Worm (Caenorhabditis elegans) whole organism, L1 larva: ENCODE results near the gene F13H8.11.

Experiments
- C04F5.9 ChIP-seq: sonication (generic microtip); optimal IDR thresholded peaks from 2 replicates; lab custom pipeline; 2016; ENCODE audit warnings: missing genetic modification characterization, missing compliant biosample characterization
- C34B4.2 ChIP-seq: sonication (generic microtip); optimal IDR thresholded peaks from 2 replicates; lab custom pipeline; 2017; ENCODE audit warnings: mild to moderate bottlenecking, missing genetic modification characterization, missing compliant biosample characterization
- F16B12.6 ChIP-seq: fragments of 150-350 bp; optimal IDR thresholded peaks from 2 replicates; lab custom pipeline; 2014; ENCODE audit warnings: missing biosample characterization, missing genetic modification characterization
- aha-1 ChIP-seq: fragments of 150-350 bp; optimal IDR thresholded peaks from 2 replicates; lab custom pipeline; 2014; ENCODE audit warnings: missing biosample characterization, missing genetic modification characterization
- aly-2 ChIP-seq: fragments of 150-350 bp; optimal IDR thresholded peaks from 2 replicates; lab custom pipeline; 2014; ENCODE audit warnings: missing biosample characterization, missing genetic modification characterization
- ceh-8 ChIP-seq: fragments of 200-800 bp; sonication (Bioruptor generic); optimal IDR thresholded peaks from 2 replicates; lab custom pipeline; 2018; ENCODE audit warnings: mild to moderate bottlenecking, missing genetic modification characterization, moderate library complexity, missing compliant biosample characterization
- ceh-82 ChIP-seq, 3 experiments: fragments of 150-350 bp in 1 of 3; sonication (generic microtip) in 2 of 3; optimal IDR thresholded peaks; 2 replicates each; lab custom pipeline; 2014 to 2017; ENCODE audit warnings: missing biosample characterization in 3 of 3, missing genetic modification characterization in 3 of 3
- ceh-88 ChIP-seq: fragments of 200-800 bp; sonication (Bioruptor generic); IDR thresholded peaks from 2 replicates; pipeline ENCODE4 v1.3.6; 2022; ENCODE audit warnings: missing genetic modification characterization, missing compliant biosample characterization
- ceh-90 ChIP-seq: sonication (generic microtip); optimal IDR thresholded peaks from 2 replicates; lab custom pipeline; 2016; ENCODE audit warnings: missing genetic modification characterization, missing compliant biosample characterization
- dpl-1 ChIP-seq, 3 experiments: fragments of 150-350 bp in 2 of 3; sonication (generic microtip) in 1 of 3; optimal IDR thresholded peaks; 2 replicates each; lab custom pipeline; 2014 to 2017; ENCODE audit warnings: missing biosample characterization in 3 of 3, missing genetic modification characterization in 3 of 3, missing genetic modification reagents in 3 of 3
- dsc-1 ChIP-seq: sonication (generic microtip); optimal IDR thresholded peaks from 2 replicates; lab custom pipeline; 2016; ENCODE audit warnings: mild to moderate bottlenecking, missing genetic modification characterization, missing compliant biosample characterization
- egl-27 ChIP-seq, 2 experiments: fragments of 150-350 bp in 1 of 2; sonication (generic microtip); optimal IDR thresholded peaks; 3 replicates each; lab custom pipeline; 2017 to 2018; ENCODE audit warnings: missing biosample characterization in 2 of 2, missing genetic modification characterization in 2 of 2, missing genetic modification reagents in 2 of 2
- elt-2 ChIP-seq: sonication (generic microtip); optimal IDR thresholded peaks from 2 replicates; lab custom pipeline; 2016; ENCODE audit warnings: missing genetic modification characterization, mild to moderate bottlenecking, inconsistent platforms, missing compliant biosample characterization, missing genetic modification reagents
- ets-5 ChIP-seq: fragments of 200-800 bp; sonication (Bioruptor generic); IDR thresholded peaks from 2 replicates; pipeline ENCODE4 v1.3.6; 2022; ENCODE audit warnings: missing genetic modification characterization, missing compliant biosample characterization
- fkh-4 ChIP-seq: sonication (generic microtip); optimal IDR thresholded peaks from 2 replicates; lab custom pipeline; 2016; ENCODE audit warnings: missing compliant biosample characterization, missing genetic modification characterization, borderline replicate concordance
- fkh-8 ChIP-seq: sonication (generic microtip); optimal IDR thresholded peaks from 2 replicates; lab custom pipeline; 2016; ENCODE audit warnings: mild to moderate bottlenecking, missing genetic modification characterization, missing compliant biosample characterization
- fos-1 ChIP-seq: fragments of 150-350 bp; optimal IDR thresholded peaks from 2 replicates; lab custom pipeline; 2014; ENCODE audit warnings: missing biosample characterization, missing genetic modification characterization
- grh-1 ChIP-seq: fragments of 200-800 bp; sonication (Bioruptor generic); IDR thresholded peaks from 2 replicates; pipeline ENCODE4 v1.3.6; 2022; ENCODE audit warnings: missing genetic modification reagents, missing genetic modification characterization, missing compliant biosample characterization
- hlh-17 ChIP-seq: fragments of 200-800 bp; sonication (Bioruptor generic); optimal IDR thresholded peaks from 2 replicates; lab custom pipeline; 2018; ENCODE audit warnings: missing genetic modification characterization, mild to moderate bottlenecking, missing compliant biosample characterization, moderate library complexity, borderline replicate concordance
- isw-1 ChIP-seq: fragments of 200-800 bp; sonication (Bioruptor generic); IDR thresholded peaks from 2 replicates; pipeline ENCODE4 v1.3.6; 2022; ENCODE audit warnings: missing genetic modification characterization, missing compliant biosample characterization
- lin-14 ChIP-seq: fragments of 200-800 bp; sonication (Bioruptor generic); optimal IDR thresholded peaks from 2 replicates; lab custom pipeline; 2018; ENCODE audit warnings: mild to moderate bottlenecking, missing genetic modification characterization, moderate library complexity, missing compliant biosample characterization
- lsy-2 ChIP-seq, 2 experiments: fragments of 150-350 bp; optimal IDR thresholded peaks; 2 replicates each; lab custom pipeline; 2014; ENCODE audit warnings: missing biosample characterization in 2 of 2, missing genetic modification characterization in 2 of 2
- mef-2 ChIP-seq: fragments of 150-350 bp; optimal IDR thresholded peaks from 2 replicates; lab custom pipeline; 2014; ENCODE audit warnings: missing biosample characterization, missing genetic modification characterization
- nhr-12 ChIP-seq: sonication (generic microtip); optimal IDR thresholded peaks from 2 replicates; lab custom pipeline; 2017; ENCODE audit warnings: missing biosample characterization, missing genetic modification characterization
- nhr-19 ChIP-seq: fragments of 200-800 bp; sonication (Bioruptor generic); conservative IDR thresholded peaks from 2 replicates; pipeline ENCODE4 v1.3.6; 2022; ENCODE audit warnings: missing genetic modification characterization, missing compliant biosample characterization
- nhr-47 ChIP-seq: sonication (generic microtip); optimal IDR thresholded peaks from 2 replicates; lab custom pipeline; 2016; ENCODE audit warnings: mild to moderate bottlenecking, missing genetic modification characterization, moderate library complexity, missing compliant biosample characterization
- nhr-77 ChIP-seq: fragments of 150-350 bp; optimal IDR thresholded peaks from 2 replicates; lab custom pipeline; 2014; ENCODE audit warnings: missing biosample characterization, missing genetic modification characterization
- nhr-84 ChIP-seq: sonication (generic microtip); optimal IDR thresholded peaks from 2 replicates; lab custom pipeline; 2017; ENCODE audit warnings: missing biosample characterization, missing genetic modification characterization
- nhr-85 ChIP-seq: sonication (generic microtip); peaks from one replicate; lab custom pipeline; 2016; ENCODE audit warnings: missing genetic modification characterization, inconsistent platforms, missing compliant biosample characterization
- nhr-90 ChIP-seq: sonication (generic microtip); optimal IDR thresholded peaks from 2 replicates; lab custom pipeline; 2016; ENCODE audit warnings: mild to moderate bottlenecking, missing genetic modification characterization, missing compliant biosample characterization; ENCODE audit not compliant: poor library complexity
- pqm-1 ChIP-seq: sonication (generic microtip); optimal IDR thresholded peaks from 3 replicates; lab custom pipeline; 2017; ENCODE audit warnings: missing biosample characterization, missing genetic modification characterization
- rnt-1 ChIP-seq: sonication (generic microtip); optimal IDR thresholded peaks from 2 replicates; lab custom pipeline; 2016; ENCODE audit warnings: mild to moderate bottlenecking, missing genetic modification characterization, moderate library complexity, missing compliant biosample characterization
- skn-1 ChIP-seq: fragments of 150-350 bp; optimal IDR thresholded peaks from 2 replicates; lab custom pipeline; 2014; ENCODE audit warnings: missing biosample characterization, missing genetic modification characterization
- snpc-4 ChIP-seq: fragments of 150-350 bp; optimal IDR thresholded peaks from 2 replicates; lab custom pipeline; 2014; ENCODE audit warnings: missing biosample characterization, missing genetic modification characterization
- snu-23 ChIP-seq: sonication (generic microtip); optimal IDR thresholded peaks from 2 replicates; lab custom pipeline; 2016; ENCODE audit warnings: missing genetic modification characterization, missing compliant biosample characterization
- sox-4 ChIP-seq: sonication (generic microtip); optimal IDR thresholded peaks from 2 replicates; lab custom pipeline; 2016; ENCODE audit warnings: missing genetic modification characterization, missing compliant biosample characterization
- sup-37 ChIP-seq: fragments of 200-800 bp; sonication (Bioruptor generic); optimal IDR thresholded peaks from 2 replicates; lab custom pipeline; 2018; ENCODE audit warnings: mild to moderate bottlenecking, missing genetic modification characterization, missing compliant biosample characterization
- swsn-7 ChIP-seq: sonication (generic microtip); optimal IDR thresholded peaks from 2 replicates; lab custom pipeline; 2016; ENCODE audit warnings: missing genetic modification characterization, missing compliant biosample characterization
- tbx-2 ChIP-seq: sonication (generic microtip); optimal IDR thresholded peaks from 2 replicates; lab custom pipeline; 2016; ENCODE audit warnings: missing genetic modification characterization, missing compliant biosample characterization
- unc-98 ChIP-seq: fragments of 200-800 bp; sonication (Bioruptor generic); IDR thresholded peaks from 2 replicates; pipeline ENCODE4 v1.3.6; 2022; ENCODE audit warnings: missing genetic modification characterization, missing compliant biosample characterization
- xbp-1 ChIP-seq: sonication (generic microtip); optimal IDR thresholded peaks from 2 replicates; lab custom pipeline; 2016; ENCODE audit warnings: missing genetic modification characterization, missing compliant biosample characterization
- ztf-11 ChIP-seq, 2 experiments: sonication (generic microtip); optimal IDR thresholded peaks; 2 replicates each; lab custom pipeline; 2016 to 2017; ENCODE audit warnings: missing genetic modification characterization in 2 of 2, missing biosample characterization in 1 of 2, missing compliant biosample characterization in 1 of 2
- ztf-4 ChIP-seq: fragments of 150-350 bp; optimal IDR thresholded peaks from 2 replicates; lab custom pipeline; 2014; ENCODE audit warnings: missing biosample characterization, missing genetic modification characterization

Gene F13H8.11

ce11 chrII:6269805-6270414, 10.1 kb upstream of the F13H8.11 start, which contains the start of gene F13H8.2 (continued):
- TF ChIP-seq snu-23: peak; percentile 86
- TF ChIP-seq ceh-90 (tag; lab: Kevin White, UChicago): no peak
- TF ChIP-seq fos-1: peak; percentile 51
- TF ChIP-seq nhr-47 (tag; lab: Kevin White, UChicago): peak; percentile 91
- peak; percentile 62 for TF ChIP-seq nhr-77 (tag; lab: Kevin White, UChicago)
- peak in 1 of 2 experiments; percentile 59 for TF ChIP-seq ztf-11 (tag; optimal IDR thresholded peaks at IDR 0.05; lab: Kevin White, UChicago)
- TF ChIP-seq skn-1 (tag; lab: Kevin White, UChicago): peak; percentile 44
- TF ChIP-seq elt-2: peak; percentile 37
- no peak for TF ChIP-seq nhr-84 (tag; lab: Kevin White, UChicago)
- TF ChIP-seq nhr-19 (GFP tag; lab: Robert Waterston, UW): peak; percentile 89
- no peak for TF ChIP-seq C34B4.2
- no peak for TF ChIP-seq egl-27 (tag; optimal IDR thresholded peaks at IDR 0.05; lab: Kevin White, UChicago)
- TF ChIP-seq dsc-1: peak; percentile 82
- TF ChIP-seq fkh-8 (tag; lab: Kevin White, UChicago): peak; percentile 68
- TF ChIP-seq, all 84 proteins: peak for 53

ce11 chrII:6267983-6268382, 8.2 kb upstream of the F13H8.11 start, which contains the start of gene F13H8.8:
Gene F13H8.8, minus strand, starts transcription at chrII:6268083.
- TF ChIP-seq rnt-1 (tag; lab: Kevin White, UChicago) (no peak), isw-1 (no peak), mef-2 (no peak), grh-1 (GFP tag; lab: Robert Waterston, UW) (no peak), sox-4 (tag; lab: Kevin White, UChicago) (no peak), dpl-1 (GFP tag; optimal IDR thresholded peaks at IDR 0.05; lab: Kevin White, UChicago) (no peak), ztf-11 (tag; optimal IDR thresholded peaks at IDR 0.05; lab: Kevin White, UChicago) (no peak), tbx-2 (tag; lab: Kevin White, UChicago) (no peak), ceh-88 (GFP tag; lab: Robert Waterston, UW) (no peak), snpc-4 (no peak), sup-37 (GFP tag; lab: Kevin White, UChicago) (no peak)

DNA sequence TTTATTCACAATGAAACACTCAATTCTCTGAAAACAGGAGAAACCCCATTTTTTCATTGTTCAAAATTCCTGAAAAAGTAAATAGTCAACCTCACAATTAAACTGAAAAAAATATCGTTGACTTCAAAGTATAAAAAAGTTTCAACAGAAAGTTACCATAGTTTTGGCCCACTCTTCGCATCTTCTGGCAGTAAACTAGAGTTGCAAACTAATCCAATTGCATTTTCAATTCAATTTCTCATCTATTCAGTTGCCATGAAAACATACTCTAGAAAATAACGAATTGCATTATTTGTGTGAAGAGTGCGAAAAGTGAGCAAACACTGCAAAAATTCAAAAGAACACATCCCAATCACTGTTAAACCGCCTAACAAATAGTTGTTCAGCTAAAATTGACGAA, 3.9 kb upstream of the F13H8.11 start, which contains the start of gene F13H8.3:
Gene F13H8.3, plus strand, starts transcription at position 301 of the 400 bp plus-strand sequence.
- TF ChIP-seq ceh-82 (tag; optimal IDR thresholded peaks at IDR 0.05; lab: Kevin White, UChicago) (no peak), dpl-1 (GFP tag; optimal IDR thresholded peaks at IDR 0.05; lab: Kevin White, UChicago) (no peak), rnt-1 (tag; lab: Kevin White, UChicago) (no peak), lsy-2 (tag; optimal IDR thresholded peaks at IDR 0.05; lab: Kevin White, UChicago) (no peak), tbx-2 (tag; lab: Kevin White, UChicago) (no peak), ztf-4 (tag; lab: Kevin White, UChicago) (no peak), nhr-12 (tag; lab: Kevin White, UChicago) (no peak), isw-1 (no peak), swsn-7 (tag; lab: Kevin White, UChicago) (no peak), hlh-17 (no peak), ceh-8 (GFP tag; lab: Kevin White, UChicago) (no peak), unc-98 (GFP tag; lab: Robert Waterston, UW) (no peak), fkh-4 (tag; lab: Kevin White, UChicago) (no peak), C04F5.9 (tag; lab: Kevin White, UChicago) (no peak), pqm-1 (no peak), aha-1 (tag; lab: Kevin White, UChicago) (no peak), nhr-84 (tag; lab: Kevin White, UChicago) (no peak)

DNA sequence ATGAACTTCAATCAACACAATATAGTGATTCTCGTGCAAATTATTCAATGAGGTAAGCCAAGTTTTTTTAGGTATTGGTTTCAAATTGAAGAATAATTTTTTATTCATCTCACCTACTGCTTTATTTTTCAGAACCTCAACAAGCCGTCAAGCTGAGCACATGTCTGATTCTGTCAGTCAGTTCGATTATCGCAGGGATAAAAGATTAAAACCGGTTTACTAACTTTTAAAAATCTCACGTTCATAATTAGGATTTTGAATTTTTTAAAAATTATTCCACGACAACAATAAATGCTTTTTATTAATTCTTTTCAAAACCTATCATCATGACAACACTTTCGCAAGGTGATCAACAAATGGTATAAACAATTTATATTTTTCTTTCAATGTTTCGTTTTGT, 2.4 kb upstream of the F13H8.11 start, which contains the start of gene F13H8.12:
Gene F13H8.12, plus strand, starts transcription at position 301 of the 400 bp plus-strand sequence.
- TF ChIP-seq nhr-12 (tag; lab: Kevin White, UChicago) (no peak), lin-14 (no peak), nhr-90 (tag; lab: Kevin White, UChicago) (no peak), nhr-85 (tag; lab: Kevin White, UChicago) (no peak), ets-5 (GFP tag; lab: Robert Waterston, UW) (no peak), aly-2 (tag; lab: Kevin White, UChicago) (no peak), nhr-84 (tag; lab: Kevin White, UChicago) (no peak), xbp-1 (tag; lab: Kevin White, UChicago) (no peak), pqm-1 (no peak), isw-1 (no peak), F16B12.6 (tag; lab: Kevin White, UChicago) (no peak), nhr-77 (tag; lab: Kevin White, UChicago) (no peak), tbx-2 (tag; lab: Kevin White, UChicago) (no peak)
